Worm (Caenorhabditis elegans): ENCODE data around the gene C15B12.4.

Gene C15B12.4

ce11 chrX:6515267-6515666 is 41.7 kb upstream of the C15B12.4 start:
- TF ChIP-seq aptf-3 (GFP tag; IDR thresholded peaks at IDR 0.05), result 0 out of 2 replicates have a peak, but pooled peaks have one; percentile 59
- no peak for TF ChIP-seq attf-3 (GFP tag; conservative IDR thresholded peaks at IDR 0.05)
- TF ChIP-seq attf-6 (GFP tag; IDR thresholded peaks at IDR 0.05), result no peak
- TF ChIP-seq madf-3 (GFP tag; IDR thresholded peaks at IDR 0.05), result 0 out of 2 replicates have a peak, but pooled peaks have one; percentile 38

- no peak for TF ChIP-seq unc-62 (GFP tag; optimal IDR thresholded peaks at IDR 0.05)
- TF ChIP-seq rpc-1 (optimal IDR thresholded peaks at IDR 0.05), result no peak
- no peak for TF ChIP-seq rpc-1 (tag; optimal IDR thresholded peaks at IDR 0.05)
- TF ChIP-seq let-607 (tag; optimal IDR thresholded peaks at IDR 0.05), result peak in 1 of 2 experiments; percentile 41
- TF ChIP-seq cebp-1 (GFP tag; IDR thresholded peaks at IDR 0.05), result no peak
- TF ChIP-seq cebp-1 (tag; optimal IDR thresholded peaks at IDR 0.05), result no peak
- TF ChIP-seq ceh-91 (GFP tag; IDR thresholded peaks at IDR 0.05), result no peak
- TF ChIP-seq nhr-80 (tag; optimal IDR thresholded peaks at IDR 0.05), result peak; percentile 41
Observed at ce11 chrX:6514466-6514865, 40.9 kb upstream of the C15B12.4 start.

DNA sequence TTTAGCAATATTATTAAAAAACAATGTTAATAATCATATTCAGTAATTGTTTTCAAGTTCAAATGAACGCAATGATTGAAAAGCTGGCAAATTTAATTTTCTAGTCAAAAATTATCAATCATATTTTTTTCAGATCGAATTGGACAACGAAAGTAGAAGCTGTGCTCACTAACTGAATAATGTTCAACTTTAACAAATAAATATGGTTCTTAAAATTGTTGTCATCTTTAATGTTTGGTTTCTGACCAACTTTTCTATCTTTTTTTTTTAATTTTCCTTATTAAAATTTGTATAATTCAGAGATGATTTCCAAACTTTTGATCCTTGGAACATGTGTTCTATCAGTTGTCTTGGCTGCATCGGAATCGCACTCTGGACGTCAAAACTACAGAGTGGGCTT is 38.4 kb upstream of the C15B12.4 start, which contains the start of gene ttr-35:
TSS of gene ttr-35 (plus strand) at position 301 of the 400 bp plus-strand sequence.
- TF ChIP-seq akir-1 (GFP tag; optimal IDR thresholded peaks at IDR 0.05) (no peak), B0035.1 (tag; optimal IDR thresholded peaks at IDR 0.05) (no peak), ceh-40 (GFP tag; IDR thresholded peaks at IDR 0.05) (no peak), xnd-1 (tag; optimal IDR thresholded peaks at IDR 0.05) (no peak), ztf-22 (GFP tag; optimal IDR thresholded peaks at IDR 0.05) (no peak), die-1 (tag; optimal IDR thresholded peaks at IDR 0.05) (no peak), cebp-2 (GFP tag; IDR thresholded peaks at IDR 0.05) (no peak), hrde-1 (tag; optimal IDR thresholded peaks at IDR 0.05; ENCODE audit: borderline replicate concordance) (no peak), ceh-27 (GFP tag; optimal IDR thresholded peaks at IDR 0.05) (no peak), B0261.1 (tag; optimal IDR thresholded peaks at IDR 0.05) (no peak), ets-4 (GFP tag; optimal IDR thresholded peaks at IDR 0.05) (no peak), Y53G8AR.9 (GFP tag; conservative IDR thresholded peaks at IDR 0.05) (no peak), bed-1 (GFP tag; IDR thresholded peaks at IDR 0.05) (no peak), zfh-2 (GFP tag; conservative IDR thresholded peaks at IDR 0.05) (no peak)

- TF ChIP-seq nhr-80 (tag; optimal IDR thresholded peaks at IDR 0.05), result peak; percentile 30
- TF ChIP-seq athp-1 (tag; optimal IDR thresholded peaks at IDR 0.05), result no peak
- TF ChIP-seq snpc-1.1 (tag; optimal IDR thresholded peaks at IDR 0.05; ENCODE audit: insufficient read depth), result no peak
- no peak for TF ChIP-seq snpc-1.3 (tag; optimal IDR thresholded peaks at IDR 0.05; ENCODE audit: insufficient read depth)
Observed at ce11 chrX:6510627-6511026, 37.1 kb upstream of the C15B12.4 start, which contains the start of gene ttr-36. Gene ttr-36 (plus strand): TSS chrX:6510927.

DNA sequence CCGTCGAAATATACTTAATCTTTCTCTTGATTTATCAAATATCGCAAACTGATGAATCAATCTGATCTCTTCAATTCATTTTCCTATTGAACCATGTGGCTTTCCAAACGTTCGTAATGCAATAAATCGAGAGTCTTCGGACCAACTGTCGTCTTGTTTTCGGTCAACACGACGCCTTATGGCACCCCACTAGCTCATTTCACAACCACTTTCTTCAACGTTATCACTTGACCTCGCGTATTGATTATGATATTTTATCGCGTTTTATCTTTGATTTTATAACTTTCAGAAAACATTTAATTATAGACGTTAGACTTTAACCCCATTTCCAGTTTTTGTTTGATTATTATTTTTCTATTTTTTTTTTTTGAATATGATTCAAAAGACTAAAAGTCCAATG is 36.3 kb upstream of the C15B12.4 start:
- TF ChIP-seq mxl-1 (tag; optimal IDR thresholded peaks at IDR 0.05), result no peak
- no peak for TF ChIP-seq cebp-1 (GFP tag; IDR thresholded peaks at IDR 0.05)
- TF ChIP-seq cebp-1 (tag; optimal IDR thresholded peaks at IDR 0.05), result peak; percentile 14
- TF ChIP-seq let-607 (tag; optimal IDR thresholded peaks at IDR 0.05), result no peak
- no peak for TF ChIP-seq hmg-20 (GFP tag; IDR thresholded peaks at IDR 0.05)
- TF ChIP-seq ceh-91 (GFP tag; IDR thresholded peaks at IDR 0.05), result no peak

All from whole organism, young adult.